Worm (Caenorhabditis elegans) whole organism, L2 larva: ENCODE measurements around the gene prmt-5.
A peak's percentile ranks its signal among the peaks of the same experiment; 100 is the strongest.

Experiments used
- F13H6.1 ChIP-seq: sonication (generic microtip); optimal IDR thresholded peaks from 2 replicates; lab custom pipeline; 2016; ENCODE audit warnings: missing genetic modification characterization, missing compliant biosample characterization
- Y55F3AM.14 ChIP-seq: fragments of 200-800 bp; sonication (Bioruptor generic); optimal IDR thresholded peaks from 2 replicates; lab custom pipeline; 2018; ENCODE audit warnings: mild to moderate bottlenecking, missing genetic modification characterization, missing compliant biosample characterization
- aly-2 ChIP-seq: fragments of 150-350 bp; optimal IDR thresholded peaks from 2 replicates; lab custom pipeline; 2014; ENCODE audit warnings: missing biosample characterization, missing genetic modification characterization
- ceh-16 ChIP-seq: fragments of 150-350 bp; optimal IDR thresholded peaks from 2 replicates; lab custom pipeline; 2014; ENCODE audit warnings: missing biosample characterization, missing genetic modification characterization
- crh-2 ChIP-seq: sonication (generic microtip); optimal IDR thresholded peaks from 2 replicates; lab custom pipeline; 2017; ENCODE audit warnings: missing biosample characterization, missing genetic modification characterization
- dmd-4 ChIP-seq: sonication (generic microtip); optimal IDR thresholded peaks from 2 replicates; lab custom pipeline; 2017; ENCODE audit warnings: missing biosample characterization, missing genetic modification characterization
- egl-27 ChIP-seq: sonication (generic microtip); optimal IDR thresholded peaks from 3 replicates; lab custom pipeline; 2017; ENCODE audit warnings: missing biosample characterization, missing genetic modification reagents, missing genetic modification characterization
- elt-1 ChIP-seq: fragments of 150-350 bp; optimal IDR thresholded peaks from 2 replicates; lab custom pipeline; 2014; ENCODE audit warnings: missing biosample characterization, missing genetic modification characterization
- fos-1 ChIP-seq: fragments of 150-350 bp; optimal IDR thresholded peaks from 2 replicates; lab custom pipeline; 2014; ENCODE audit warnings: missing biosample characterization, missing genetic modification characterization
- gmeb-1 ChIP-seq: fragments of 150-350 bp; optimal IDR thresholded peaks from 2 replicates; lab custom pipeline; 2014; ENCODE audit warnings: missing biosample characterization, missing genetic modification characterization
- lin-39 ChIP-seq: fragments of 150-350 bp; optimal IDR thresholded peaks from 2 replicates; lab custom pipeline; 2014; ENCODE audit warnings: missing biosample characterization, missing genetic modification reagents, missing genetic modification characterization
- lsy-2 ChIP-seq, 2 experiments: fragments of 150-350 bp in 1 of 2; sonication (generic microtip) in 1 of 2; optimal IDR thresholded peaks; 2 replicates each; lab custom pipeline; 2014 to 2017; ENCODE audit warnings: missing biosample characterization in 2 of 2, missing genetic modification characterization in 2 of 2
- mab-5 ChIP-seq: fragments of 150-350 bp; optimal IDR thresholded peaks from 2 replicates; lab custom pipeline; 2014; ENCODE audit warnings: missing biosample characterization, missing genetic modification characterization
- mbf-1 ChIP-seq: sonication (generic microtip); optimal IDR thresholded peaks from 2 replicates; lab custom pipeline; 2017; ENCODE audit warnings: missing biosample characterization, missing genetic modification characterization
- nhr-10 ChIP-seq: sonication (generic microtip); optimal IDR thresholded peaks from 2 replicates; lab custom pipeline; 2017; ENCODE audit warnings: missing biosample characterization, missing genetic modification characterization
- nhr-11 ChIP-seq: fragments of 150-350 bp; optimal IDR thresholded peaks from 2 replicates; lab custom pipeline; 2014; ENCODE audit warnings: missing biosample characterization, missing genetic modification characterization
- nhr-12 ChIP-seq: fragments of 150-350 bp; optimal IDR thresholded peaks from 2 replicates; lab custom pipeline; 2014; ENCODE audit warnings: missing biosample characterization, missing genetic modification characterization
- nhr-129 ChIP-seq: fragments of 150-350 bp; optimal IDR thresholded peaks from 2 replicates; lab custom pipeline; 2014; ENCODE audit warnings: missing biosample characterization, missing genetic modification characterization
- nhr-21 ChIP-seq: fragments of 150-350 bp; optimal IDR thresholded peaks from 2 replicates; lab custom pipeline; 2014; ENCODE audit warnings: missing biosample characterization, missing genetic modification characterization
- nhr-237 ChIP-seq: fragments of 150-350 bp; optimal IDR thresholded peaks from 2 replicates; lab custom pipeline; 2014; ENCODE audit warnings: missing biosample characterization, missing genetic modification characterization
- nhr-25 ChIP-seq: fragments of 150-350 bp; sonication (generic microtip); optimal IDR thresholded peaks from 3 replicates; lab custom pipeline; 2014; ENCODE audit warnings: missing biosample characterization, missing genetic modification characterization
- nhr-6 ChIP-seq: fragments of 150-350 bp; optimal IDR thresholded peaks from 2 replicates; lab custom pipeline; 2014; ENCODE audit warnings: missing biosample characterization, missing genetic modification characterization
- nhr-77 ChIP-seq: fragments of 150-350 bp; optimal IDR thresholded peaks from 2 replicates; lab custom pipeline; 2014; ENCODE audit warnings: missing biosample characterization, missing genetic modification characterization
- peb-1 ChIP-seq: fragments of 150-350 bp; optimal IDR thresholded peaks from 2 replicates; lab custom pipeline; 2014; ENCODE audit warnings: missing biosample characterization, missing genetic modification characterization
- skn-1 ChIP-seq: sonication (generic microtip); optimal IDR thresholded peaks from 2 replicates; lab custom pipeline; 2017; ENCODE audit warnings: missing biosample characterization, missing genetic modification characterization
- sma-3 ChIP-seq: sonication (generic microtip); optimal IDR thresholded peaks from 2 replicates; lab custom pipeline; 2016; ENCODE audit warnings: missing genetic modification reagents, missing genetic modification characterization, missing compliant biosample characterization
- sma-9 ChIP-seq, 2 experiments: fragments of 150-350 bp in 1 of 2; sonication (generic microtip) in 1 of 2; optimal IDR thresholded peaks; 2 replicates each; lab custom pipeline; 2014 to 2016; ENCODE audit warnings: missing genetic modification characterization in 2 of 2, mild to moderate bottlenecking in 1 of 2, missing biosample characterization in 1 of 2, missing compliant biosample characterization in 1 of 2, missing genetic modification reagents in 1 of 2, moderate library complexity in 1 of 2
- unc-39 ChIP-seq: fragments of 150-350 bp; optimal IDR thresholded peaks from 2 replicates; lab custom pipeline; 2014; ENCODE audit warnings: missing biosample characterization, missing genetic modification characterization
- unc-55 ChIP-seq: fragments of 150-350 bp; sonication (generic microtip); optimal IDR thresholded peaks from 3 replicates; lab custom pipeline; 2014; ENCODE audit warnings: missing biosample characterization, missing genetic modification reagents, missing genetic modification characterization
- ztf-1 ChIP-seq: fragments of 200-800 bp; sonication (Bioruptor generic); conservative IDR thresholded peaks from 2 replicates; pipeline ENCODE4 v1.3.6; 2022; ENCODE audit warnings: missing genetic modification characterization, missing compliant biosample characterization
- ztf-11 ChIP-seq: sonication (generic microtip); optimal IDR thresholded peaks from 2 replicates; lab custom pipeline; 2017; ENCODE audit warnings: missing biosample characterization, missing genetic modification characterization
- ztf-4 ChIP-seq: fragments of 150-350 bp; optimal IDR thresholded peaks from 2 replicates; lab custom pipeline; 2014; ENCODE audit warnings: missing biosample characterization, missing genetic modification characterization

Gene prmt-5

ce11 chrIII:5214162-5214561 is 16.2 kb upstream of the prmt-5 start:
- TF ChIP-seq mab-5, result no peak
- TF ChIP-seq nhr-10, result no peak
- TF ChIP-seq nhr-12, result no peak
- no peak for TF ChIP-seq nhr-77 (tag; lab: Kevin White, UChicago)
- TF ChIP-seq dmd-4 (tag; lab: Kevin White, UChicago), result no peak
- no peak for TF ChIP-seq nhr-129 (tag; lab: Kevin White, UChicago)
- no peak for TF ChIP-seq nhr-237 (tag; lab: Kevin White, UChicago)
- no peak for TF ChIP-seq lin-39 (tag; lab: Kevin White, UChicago)
- TF ChIP-seq ceh-16, result no peak
- TF ChIP-seq ztf-4 (tag; lab: Kevin White, UChicago), result no peak
- no peak for TF ChIP-seq nhr-11
- no peak for TF ChIP-seq skn-1 (tag; lab: Kevin White, UChicago)

DNA sequence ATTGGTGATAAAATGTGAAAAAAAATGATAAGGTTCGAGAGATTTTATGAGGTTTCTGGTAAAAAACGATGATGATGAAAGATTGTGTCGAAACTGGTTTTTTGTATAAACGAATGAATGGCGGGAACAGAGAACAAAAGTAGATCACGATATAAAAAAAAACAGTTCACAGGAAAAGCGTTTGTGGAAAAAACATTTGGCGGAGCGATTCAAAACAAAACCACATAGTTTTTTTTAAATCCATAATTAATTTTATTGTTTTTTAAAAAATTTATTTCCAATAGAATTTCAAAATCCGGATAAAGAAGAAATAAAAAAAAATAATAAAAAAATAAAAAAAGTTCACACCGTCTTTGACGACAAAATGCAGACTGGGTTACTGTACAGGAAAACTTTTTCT is 15.0 kb upstream of the prmt-5 start, which contains the start of gene ZC155.4:
ZC155.4 (minus strand) TSS at position 101 of the 400 bp plus-strand sequence.
- no peak for TF ChIP-seq unc-55 (GFP tag; lab: Kevin White, UChicago)
- TF ChIP-seq fos-1 (tag; lab: Kevin White, UChicago), result no peak
- TF ChIP-seq nhr-21 (tag; lab: Kevin White, UChicago), result no peak
- TF ChIP-seq gmeb-1, result no peak
- no peak for TF ChIP-seq skn-1 (tag; lab: Kevin White, UChicago)
- no peak for TF ChIP-seq nhr-6 (tag; lab: Kevin White, UChicago)
- no peak for TF ChIP-seq ztf-1
- no peak for TF ChIP-seq lin-39 (tag; lab: Kevin White, UChicago)
- TF ChIP-seq nhr-77 (tag; lab: Kevin White, UChicago), result no peak
- no peak for TF ChIP-seq F13H6.1
- no peak for TF ChIP-seq elt-1
- no peak for TF ChIP-seq lsy-2 (tag; optimal IDR thresholded peaks at IDR 0.05; lab: Kevin White, UChicago)
- no peak for TF ChIP-seq nhr-25 (tag; lab: Kevin White, UChicago)
- no peak for TF ChIP-seq mbf-1 (tag; lab: Kevin White, UChicago)
- TF ChIP-seq nhr-237 (tag; lab: Kevin White, UChicago), result no peak
- TF ChIP-seq unc-39 (tag; lab: Kevin White, UChicago), result no peak
- TF ChIP-seq, all 48 proteins: peak for 0

DNA sequence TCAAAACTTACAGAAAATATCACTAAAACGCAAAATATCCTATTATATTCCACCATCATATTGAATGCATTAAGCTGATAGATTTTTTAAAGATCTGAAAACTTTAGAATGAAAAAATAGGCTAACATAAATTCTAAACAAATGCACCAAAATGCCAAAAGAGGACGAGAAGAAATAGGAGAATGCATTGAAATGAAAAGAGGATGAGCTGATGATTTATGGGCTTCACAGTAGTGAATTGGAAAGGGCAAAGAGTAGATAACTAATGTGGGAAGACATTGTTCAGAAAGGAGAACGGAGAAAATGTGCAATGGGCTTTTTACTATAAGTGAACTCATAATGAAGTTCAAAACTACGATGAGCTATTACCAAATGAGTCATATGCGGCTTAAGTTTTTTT is 12.8 kb upstream of the prmt-5 start, which contains the start of gene cutl-19:
cutl-19 (minus strand) TSS at position 101 of the 400 bp plus-strand sequence.
- TF ChIP-seq gmeb-1 (no peak), nhr-129 (tag; lab: Kevin White, UChicago) (no peak), sma-9 (GFP tag; optimal IDR thresholded peaks at IDR 0.05; lab: Kevin White, UChicago) (no peak), sma-9 (tag; optimal IDR thresholded peaks at IDR 0.05; lab: Kevin White, UChicago) (no peak), unc-39 (tag; lab: Kevin White, UChicago) (no peak), ztf-11 (tag; lab: Kevin White, UChicago) (no peak), ztf-1 (no peak), sma-3 (GFP tag; lab: Kevin White, UChicago) (no peak), fos-1 (tag; lab: Kevin White, UChicago) (no peak)

DNA sequence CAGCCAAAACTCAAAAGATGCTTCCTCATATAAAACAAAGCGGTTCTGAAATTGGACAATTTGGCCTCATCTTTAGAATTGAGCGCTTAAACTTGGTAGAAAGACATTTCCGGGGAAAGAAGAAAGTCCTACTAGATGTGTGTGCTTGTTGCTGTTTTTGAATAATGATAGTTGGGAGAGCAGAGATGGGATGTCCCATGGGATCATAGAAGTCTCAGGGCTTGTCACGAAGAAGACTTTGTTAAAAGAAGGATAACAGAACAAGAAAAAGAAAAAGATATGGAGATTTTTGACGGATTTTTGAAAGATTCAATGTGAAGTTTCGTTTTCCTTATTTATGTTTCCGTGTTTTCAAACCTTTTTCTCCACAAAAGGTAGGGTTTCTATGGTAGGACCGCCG is 11.7 kb upstream of the prmt-5 start, which contains the start of gene ZC155.2:
ZC155.2 (plus strand) TSS at position 301 of the 400 bp plus-strand sequence.
- TF ChIP-seq peb-1 (tag; lab: Kevin White, UChicago) (no peak), nhr-10 (no peak), mab-5 (peak; percentile 23), nhr-129 (tag; lab: Kevin White, UChicago) (no peak), mbf-1 (tag; lab: Kevin White, UChicago) (no peak)

- TF ChIP-seq ztf-4 (tag; lab: Kevin White, UChicago), result no peak
- no peak for TF ChIP-seq egl-27 (tag; lab: Kevin White, UChicago)
- TF ChIP-seq nhr-6 (tag; lab: Kevin White, UChicago), result no peak
- no peak for TF ChIP-seq lsy-2 (tag; optimal IDR thresholded peaks at IDR 0.05; lab: Kevin White, UChicago)
- no peak for TF ChIP-seq mbf-1 (tag; lab: Kevin White, UChicago)
- no peak for TF ChIP-seq nhr-77 (tag; lab: Kevin White, UChicago)
- TF ChIP-seq crh-2 (tag; lab: Kevin White, UChicago), result no peak
- no peak for TF ChIP-seq aly-2
- TF ChIP-seq Y55F3AM.14 (GFP tag; lab: Kevin White, UChicago), result no peak
- no peak for TF ChIP-seq unc-55 (GFP tag; lab: Kevin White, UChicago)
Observed at ce11 chrIII:5221820-5222219, 8.5 kb upstream of the prmt-5 start.
